Worm (Caenorhabditis elegans) whole organism, L1 larva: ENCODE results near the gene E02H9.3.

Experiments
- hpl-2 ChIP-seq: fragments of 150-350 bp; optimal IDR thresholded peaks from 2 replicates; lab custom pipeline; 2014; ENCODE audit warnings: missing biosample characterization, missing genetic modification reagents, missing genetic modification characterization
- lin-39 ChIP-seq: fragments of 150-350 bp; optimal IDR thresholded peaks from 2 replicates; lab custom pipeline; 2014; ENCODE audit warnings: missing biosample characterization, missing genetic modification reagents, missing genetic modification characterization
- nhr-11 ChIP-seq: fragments of 150-350 bp; optimal IDR thresholded peaks from 2 replicates; lab custom pipeline; 2014; ENCODE audit warnings: missing biosample characterization, missing genetic modification characterization
- nhr-71 ChIP-seq: sonication (generic microtip); optimal IDR thresholded peaks from 2 replicates; lab custom pipeline; 2016; ENCODE audit warnings: mild to moderate bottlenecking, missing genetic modification characterization, moderate library complexity, missing compliant biosample characterization
- nhr-77 ChIP-seq: fragments of 150-350 bp; optimal IDR thresholded peaks from 2 replicates; lab custom pipeline; 2014; ENCODE audit warnings: missing biosample characterization, missing genetic modification characterization
- pqm-1 ChIP-seq: sonication (generic microtip); optimal IDR thresholded peaks from 3 replicates; lab custom pipeline; 2017; ENCODE audit warnings: missing biosample characterization, missing genetic modification characterization
- unc-30 ChIP-seq: sonication (generic microtip); optimal IDR thresholded peaks from 2 replicates; lab custom pipeline; 2017; ENCODE audit warnings: missing biosample characterization, missing genetic modification characterization
- ztf-11 ChIP-seq, 2 experiments: sonication (generic microtip); optimal IDR thresholded peaks; 2 replicates each; lab custom pipeline; 2016 to 2017; ENCODE audit warnings: missing genetic modification characterization in 2 of 2, missing biosample characterization in 1 of 2, missing compliant biosample characterization in 1 of 2
- ztf-4 ChIP-seq: fragments of 150-350 bp; optimal IDR thresholded peaks from 2 replicates; lab custom pipeline; 2014; ENCODE audit warnings: missing biosample characterization, missing genetic modification characterization

DNA sequence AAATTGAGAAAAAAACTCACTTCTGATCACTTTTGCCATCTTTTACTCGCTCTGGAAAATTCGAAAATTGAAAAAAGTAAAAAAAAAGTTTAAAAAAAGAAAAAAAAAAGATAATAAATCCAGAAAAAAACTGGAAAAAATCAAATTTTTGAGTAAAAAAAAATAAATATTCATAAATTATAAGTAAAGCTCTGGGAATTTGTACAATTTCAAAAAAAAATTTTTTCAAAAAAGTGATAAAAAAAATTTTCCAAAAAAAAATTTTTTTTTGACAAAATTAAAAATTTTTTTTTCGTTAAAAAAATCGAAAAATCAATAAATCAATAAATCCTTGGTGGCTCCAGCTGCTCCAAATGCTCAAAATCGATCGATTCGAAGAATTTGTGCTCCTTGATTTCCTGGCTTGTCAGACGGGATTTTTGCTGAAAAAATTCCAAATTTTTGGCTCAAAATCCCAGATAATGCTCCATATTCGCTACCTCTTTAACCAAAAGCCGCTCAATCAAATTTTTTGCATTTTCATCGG, 47.9 kb upstream of the E02H9.3 start, which contains the start of gene mrpl-30:
- TF ChIP-seq pqm-1 (tag; lab: Kevin White, UChicago), result no peak
- no peak for TF ChIP-seq unc-30
- TF ChIP-seq nhr-11 (tag; lab: Kevin White, UChicago), result no peak
- TF ChIP-seq nhr-77 (tag; lab: Kevin White, UChicago), result no peak
- TF ChIP-seq hpl-2 (GFP tag; lab: Kevin White, UChicago), result no peak
- no peak for TF ChIP-seq ztf-4
- no peak for TF ChIP-seq nhr-71 (tag; lab: Kevin White, UChicago)
- no peak for TF ChIP-seq ztf-11 (tag; optimal IDR thresholded peaks at IDR 0.05; lab: Kevin White, UChicago)
- no peak for TF ChIP-seq lin-39 (tag; lab: Kevin White, UChicago)
